Worm (Caenorhabditis elegans) whole organism, L4 larva: Measurements from ENCODE around the gene spp-20.

Source experiments
- D1046.2 ChIP-seq: fragments of 200-800 bp; sonication (Bioruptor generic); IDR thresholded peaks from 2 replicates; pipeline ENCODE4 v1.3.6; 2022; ENCODE audit warnings: missing genetic modification characterization, missing compliant biosample characterization
- F49E8.2 ChIP-seq: sonication (generic microtip); optimal IDR thresholded peaks from 2 replicates; lab custom pipeline; 2016; ENCODE audit warnings: missing compliant biosample characterization, mild to moderate bottlenecking, missing genetic modification characterization, borderline replicate concordance
- R02D3.7 ChIP-seq: fragments of 150-350 bp; sonication (generic microtip); optimal IDR thresholded peaks from 3 replicates; lab custom pipeline; 2014; ENCODE audit warnings: missing biosample characterization, missing genetic modification characterization
- T20F7.1 ChIP-seq: fragments of 200-800 bp; sonication (Bioruptor generic); optimal IDR thresholded peaks from 2 replicates; lab custom pipeline; 2018; ENCODE audit warnings: mild to moderate bottlenecking, missing genetic modification characterization, missing compliant biosample characterization
- T26A8.4 ChIP-seq: fragments of 200-800 bp; sonication (Bioruptor generic); IDR thresholded peaks from 2 replicates; pipeline ENCODE4 v1.3.6; 2022; ENCODE audit warnings: missing genetic modification characterization, missing compliant biosample characterization
- Y105C5A.15 ChIP-seq: fragments of 200-800 bp; sonication (Bioruptor generic); IDR thresholded peaks from 2 replicates; pipeline ENCODE4 v1.3.6; 2022; ENCODE audit warnings: missing genetic modification characterization, missing compliant biosample characterization
- ZK546.5 ChIP-seq, 2 experiments: sonication (generic microtip); optimal IDR thresholded peaks; 2 replicates each; lab custom pipeline; 2017; ENCODE audit warnings: missing biosample characterization in 2 of 2, missing genetic modification characterization in 2 of 2
- aly-2 ChIP-seq: sonication (generic microtip); optimal IDR thresholded peaks from 2 replicates; lab custom pipeline; 2018; ENCODE audit warnings: missing biosample characterization, missing genetic modification characterization
- ama-1 ChIP-seq: fragments of 150-350 bp; optimal IDR thresholded peaks from 2 replicates; lab custom pipeline; 2014; ENCODE audit warnings: inconsistent platforms, mixed read lengths
- arid-1 ChIP-seq: fragments of 200-800 bp; sonication (Bioruptor generic); conservative IDR thresholded peaks from 2 replicates; pipeline ENCODE4 v1.3.6; 2022; ENCODE audit warnings: missing genetic modification reagents, missing genetic modification characterization, missing compliant biosample characterization
- attf-4 ChIP-seq: sonication (generic microtip); optimal IDR thresholded peaks from 3 replicates; lab custom pipeline; 2017; ENCODE audit warnings: missing biosample characterization, missing genetic modification characterization
- ceh-28 ChIP-seq: fragments of 150-350 bp; optimal IDR thresholded peaks from 2 replicates; lab custom pipeline; 2014; ENCODE audit warnings: missing biosample characterization, missing genetic modification reagents, missing genetic modification characterization
- ceh-32 ChIP-seq: sonication (generic microtip); optimal IDR thresholded peaks from 2 replicates; lab custom pipeline; 2016; ENCODE audit warnings: mild to moderate bottlenecking, missing genetic modification characterization, missing compliant biosample characterization; ENCODE audit not compliant: poor library complexity
- ceh-44 ChIP-seq: fragments of 200-800 bp; sonication (Bioruptor generic); IDR thresholded peaks from 2 replicates; pipeline ENCODE4 v1.3.6; 2022; ENCODE audit warnings: missing genetic modification reagents, missing genetic modification characterization, missing compliant biosample characterization
- ceh-82 ChIP-seq: sonication (generic microtip); optimal IDR thresholded peaks from 2 replicates; lab custom pipeline; 2017; ENCODE audit warnings: missing biosample characterization, missing genetic modification characterization
- ces-1 ChIP-seq: fragments of 150-350 bp; sonication (generic microtip); optimal IDR thresholded peaks from 4 replicates; lab custom pipeline; 2014; ENCODE audit warnings: missing biosample characterization, missing genetic modification reagents, missing genetic modification characterization
- daf-12 ChIP-seq: fragments of 150-350 bp; optimal IDR thresholded peaks from 2 replicates; lab custom pipeline; 2014; ENCODE audit warnings: missing biosample characterization, missing genetic modification reagents, missing genetic modification characterization
- daf-19 ChIP-seq: fragments of 200-800 bp; sonication (Bioruptor generic); conservative IDR thresholded peaks from 2 replicates; pipeline ENCODE4 v1.3.6; 2022; ENCODE audit warnings: missing genetic modification characterization, missing compliant biosample characterization
- dmd-8 ChIP-seq: fragments of 200-800 bp; sonication (Bioruptor generic); IDR thresholded peaks from 2 replicates; pipeline ENCODE4 v1.3.6; 2022; ENCODE audit warnings: missing genetic modification characterization, missing compliant biosample characterization
- dmd-9 ChIP-seq: fragments of 200-800 bp; sonication (Bioruptor generic); IDR thresholded peaks from 2 replicates; pipeline ENCODE4 v1.3.6; 2022; ENCODE audit warnings: missing genetic modification reagents, missing genetic modification characterization, missing compliant biosample characterization
- dpl-1 ChIP-seq: fragments of 150-350 bp; optimal IDR thresholded peaks from 2 replicates; lab custom pipeline; 2014; ENCODE audit warnings: missing biosample characterization, missing genetic modification reagents, missing genetic modification characterization
- duxl-1 ChIP-seq: sonication (generic microtip); optimal IDR thresholded peaks from 2 replicates; lab custom pipeline; 2016; ENCODE audit warnings: mild to moderate bottlenecking, missing genetic modification characterization, moderate library complexity, missing compliant biosample characterization; ENCODE audit not compliant: poor library complexity
- egl-27 ChIP-seq: sonication (generic microtip); optimal IDR thresholded peaks from 3 replicates; lab custom pipeline; 2017; ENCODE audit warnings: missing biosample characterization, missing genetic modification reagents, missing genetic modification characterization
- fos-1 ChIP-seq: fragments of 150-350 bp; optimal IDR thresholded peaks from 2 replicates; lab custom pipeline; 2014; ENCODE audit warnings: missing biosample characterization, missing genetic modification characterization
- lim-7 ChIP-seq: fragments of 200-800 bp; sonication (Bioruptor generic); IDR thresholded peaks from 2 replicates; pipeline ENCODE4 v1.3.6; 2022; ENCODE audit warnings: missing genetic modification characterization, missing compliant biosample characterization
- lin-1 ChIP-seq: fragments of 200-800 bp; sonication (Bioruptor generic); IDR thresholded peaks from 2 replicates; pipeline ENCODE4 v1.3.6; 2022; ENCODE audit warnings: missing genetic modification reagents, missing genetic modification characterization, missing compliant biosample characterization
- lin-13 ChIP-seq: fragments of 150-350 bp; optimal IDR thresholded peaks from 2 replicates; lab custom pipeline; 2014; ENCODE audit warnings: missing biosample characterization, missing genetic modification reagents, missing genetic modification characterization
- lin-15B ChIP-seq: fragments of 150-350 bp; sonication (generic microtip); optimal IDR thresholded peaks from 3 replicates; lab custom pipeline; 2014; ENCODE audit warnings: missing biosample characterization, missing genetic modification characterization
- lin-39 ChIP-seq: fragments of 150-350 bp; optimal IDR thresholded peaks from 2 replicates; lab custom pipeline; 2014; ENCODE audit warnings: missing biosample characterization, missing genetic modification reagents, missing genetic modification characterization
- lir-3 ChIP-seq: sonication (generic microtip); optimal IDR thresholded peaks from 2 replicates; lab custom pipeline; 2016; ENCODE audit warnings: mild to moderate bottlenecking, missing genetic modification characterization, missing compliant biosample characterization
- lsy-2 ChIP-seq, 2 experiments: fragments of 150-350 bp in 1 of 2; sonication (generic microtip) in 1 of 2; optimal IDR thresholded peaks; 2 replicates each; lab custom pipeline; 2014 to 2017; ENCODE audit warnings: missing biosample characterization in 2 of 2, missing genetic modification characterization in 2 of 2
- mdl-1 ChIP-seq, 2 experiments: fragments of 150-350 bp in 1 of 2; sonication (generic microtip) in 1 of 2; optimal IDR thresholded peaks; 2 replicates each; lab custom pipeline; 2014 to 2017; ENCODE audit warnings: missing biosample characterization in 2 of 2, missing genetic modification characterization in 2 of 2
- mes-2 ChIP-seq: sonication (generic microtip); optimal IDR thresholded peaks from 2 replicates; lab custom pipeline; 2016; ENCODE audit warnings: missing genotype, mild to moderate bottlenecking, missing genetic modification characterization, missing compliant biosample characterization; ENCODE audit not compliant: poor library complexity, severe bottlenecking
- mxl-2 ChIP-seq: fragments of 200-800 bp; sonication (Bioruptor generic); conservative IDR thresholded peaks from 2 replicates; pipeline ENCODE4 v1.3.6; 2022; ENCODE audit warnings: missing genetic modification reagents, missing genetic modification characterization, missing compliant biosample characterization
- nhr-10 ChIP-seq: fragments of 150-350 bp; optimal IDR thresholded peaks from 2 replicates; lab custom pipeline; 2014; ENCODE audit warnings: missing biosample characterization, missing genetic modification characterization
- nhr-102 ChIP-seq: sonication (generic microtip); optimal IDR thresholded peaks from 2 replicates; lab custom pipeline; 2016; ENCODE audit warnings: mild to moderate bottlenecking, missing genetic modification characterization, moderate library complexity, missing compliant biosample characterization
- nhr-111 ChIP-seq: fragments of 200-800 bp; sonication (Bioruptor generic); optimal IDR thresholded peaks from 2 replicates; lab custom pipeline; 2018; ENCODE audit warnings: mild to moderate bottlenecking, missing genetic modification characterization, missing compliant biosample characterization
- nhr-42 ChIP-seq: fragments of 200-800 bp; sonication (Bioruptor generic); IDR thresholded peaks from 2 replicates; pipeline ENCODE4 v1.3.6; 2022; ENCODE audit warnings: missing genetic modification characterization, missing compliant biosample characterization
- nhr-48 ChIP-seq: sonication (generic microtip); optimal IDR thresholded peaks from 2 replicates; lab custom pipeline; 2016; ENCODE audit warnings: mild to moderate bottlenecking, missing genetic modification characterization, missing compliant biosample characterization
- pha-4 ChIP-seq, 2 experiments: fragments of 150-350 bp in 1 of 2; fragments of 200-800 bp in 1 of 2; sonication (Bioruptor generic) in 1 of 2; IDR thresholded peaks in 1 of 2; optimal IDR thresholded peaks in 1 of 2; 2 replicates each; pipeline versions ENCODE4 v1.3.6 to Lab custom; 2014 to 2022; ENCODE audit warnings: missing genetic modification characterization in 2 of 2, missing genetic modification reagents in 2 of 2, missing biosample characterization in 1 of 2, missing compliant biosample characterization in 1 of 2
- php-3 ChIP-seq: fragments of 200-800 bp; sonication (Bioruptor generic); IDR thresholded peaks from 2 replicates; pipeline ENCODE4 v1.3.6; 2022; ENCODE audit warnings: missing genetic modification reagents, missing genetic modification characterization, missing compliant biosample characterization
- saeg-2 ChIP-seq: fragments of 200-800 bp; sonication (Bioruptor generic); IDR thresholded peaks from 2 replicates; pipeline ENCODE4 v1.3.6; 2022; ENCODE audit warnings: missing genetic modification reagents, missing genetic modification characterization, missing compliant biosample characterization
- sdz-12 ChIP-seq: fragments of 200-800 bp; sonication (Bioruptor generic); optimal IDR thresholded peaks from 2 replicates; lab custom pipeline; 2018; ENCODE audit warnings: mild to moderate bottlenecking, missing genetic modification characterization, missing compliant biosample characterization
- tra-1 ChIP-seq: fragments of 200-800 bp; sonication (Bioruptor generic); IDR thresholded peaks from 2 replicates; pipeline ENCODE4 v1.3.6; 2022; ENCODE audit warnings: missing genetic modification reagents, missing genetic modification characterization, missing compliant biosample characterization
- unc-130 ChIP-seq: sonication (generic microtip); optimal IDR thresholded peaks from 2 replicates; lab custom pipeline; 2016; ENCODE audit warnings: missing genetic modification reagents, missing genetic modification characterization, missing compliant biosample characterization
- unc-39 ChIP-seq: sonication (generic microtip); optimal IDR thresholded peaks from 2 replicates; lab custom pipeline; 2017; ENCODE audit warnings: missing biosample characterization, missing genetic modification characterization
- zag-1 ChIP-seq: fragments of 150-350 bp; optimal IDR thresholded peaks from 2 replicates; lab custom pipeline; 2014; ENCODE audit warnings: missing biosample characterization, missing genetic modification characterization
- zfp-2 ChIP-seq: sonication (generic microtip); optimal IDR thresholded peaks from 2 replicates; lab custom pipeline; 2016; ENCODE audit warnings: mild to moderate bottlenecking, missing genetic modification characterization, missing compliant biosample characterization
- zip-11 ChIP-seq: fragments of 200-800 bp; sonication (Bioruptor generic); IDR thresholded peaks from 2 replicates; pipeline ENCODE4 v1.3.6; 2022; ENCODE audit warnings: missing genetic modification characterization, missing compliant biosample characterization
- zip-2 ChIP-seq: fragments of 150-350 bp; optimal IDR thresholded peaks from 2 replicates; lab custom pipeline; 2014; ENCODE audit warnings: missing biosample characterization, missing genetic modification characterization

spp-20 gene

DNA sequence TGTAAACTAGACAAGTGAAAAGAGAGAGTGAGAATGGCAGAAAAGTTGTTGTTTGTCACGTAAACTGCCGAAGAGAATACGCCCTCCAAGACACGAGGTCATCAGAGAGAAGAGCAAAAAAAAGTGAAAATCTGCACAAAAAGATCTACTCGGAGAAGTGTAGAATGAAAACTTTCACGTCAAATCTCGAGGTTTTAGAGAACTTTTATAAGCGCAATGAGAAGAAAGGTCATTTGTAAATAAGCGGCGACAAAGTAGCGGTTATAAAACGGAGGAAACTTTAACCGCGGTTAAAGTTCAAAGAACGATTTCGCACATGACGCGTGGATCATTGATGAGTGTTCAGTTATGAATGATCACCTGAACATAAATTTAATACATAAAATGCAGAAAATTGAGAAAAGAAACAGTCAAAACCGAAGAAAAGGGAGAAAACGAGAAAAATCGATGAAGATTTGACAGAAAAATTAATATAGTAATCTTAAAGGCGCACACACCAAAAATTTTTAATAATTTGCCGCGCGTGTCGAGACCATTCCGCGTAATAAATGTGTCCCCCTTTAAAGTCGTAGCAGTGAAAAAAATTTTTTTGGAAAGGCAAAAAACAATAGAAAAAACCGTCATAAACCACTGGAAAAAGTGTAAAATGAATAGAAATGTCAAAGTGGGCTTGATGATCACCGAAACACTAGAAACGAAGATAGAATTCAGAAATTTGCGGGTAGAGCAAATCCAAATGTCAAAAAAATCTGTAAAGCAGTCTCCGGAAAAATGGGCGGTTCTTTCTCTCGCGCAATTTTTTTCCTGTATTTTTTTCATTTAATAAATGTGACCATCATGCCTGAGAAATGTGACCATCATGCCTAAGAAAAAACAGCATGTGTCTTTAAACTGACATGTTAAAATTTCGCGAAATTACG is 40.4 kb downstream of the spp-20 start (continued):
- no peak for TF ChIP-seq lin-1 (GFP tag; lab: Robert Waterston, UW)
- TF ChIP-seq ces-1 (GFP tag; lab: Kevin White, UChicago): no peak
- TF ChIP-seq attf-4 (tag; lab: Kevin White, UChicago): no peak
- TF ChIP-seq lin-13 (GFP tag; lab: Kevin White, UChicago): peak; percentile 8
- no peak for TF ChIP-seq R02D3.7 (tag; lab: Kevin White, UChicago)
- no peak for TF ChIP-seq nhr-102
- TF ChIP-seq daf-19 (GFP tag; lab: Robert Waterston, UW): no peak
- TF ChIP-seq T20F7.1: no peak
- no peak for TF ChIP-seq aly-2
- no peak for TF ChIP-seq T26A8.4 (GFP tag; lab: Robert Waterston, UW)
- no peak for TF ChIP-seq lir-3 (tag; lab: Kevin White, UChicago)
- no peak for TF ChIP-seq sdz-12 (GFP tag; lab: Kevin White, UChicago)
- no peak for TF ChIP-seq unc-130
- no peak for TF ChIP-seq lin-15B (tag; lab: Kevin White, UChicago)
- no peak for TF ChIP-seq zag-1
- TF ChIP-seq mxl-2 (GFP tag; lab: Robert Waterston, UW): no peak
- no peak for TF ChIP-seq nhr-10 (tag; lab: Kevin White, UChicago)
- TF ChIP-seq lin-39 (tag; lab: Kevin White, UChicago): no peak
- no peak for TF ChIP-seq nhr-42
- no peak for TF ChIP-seq duxl-1 (tag; lab: Kevin White, UChicago)
- no peak for TF ChIP-seq zip-2 (tag; lab: Kevin White, UChicago)
- peak in 1 of 2 experiments; percentile 63 for TF ChIP-seq mdl-1 (tag; optimal IDR thresholded peaks at IDR 0.05; lab: Kevin White, UChicago)
- no peak for TF ChIP-seq dmd-8 (GFP tag; lab: Robert Waterston, UW)
- no peak for TF ChIP-seq egl-27 (tag; lab: Kevin White, UChicago)
- no peak for TF ChIP-seq D1046.2
- TF ChIP-seq ceh-82 (tag; lab: Kevin White, UChicago): no peak
- TF ChIP-seq daf-12 (tag; lab: Kevin White, UChicago): no peak
- TF ChIP-seq fos-1 (tag; lab: Kevin White, UChicago): no peak
- no peak for TF ChIP-seq zip-11 (GFP tag; lab: Robert Waterston, UW)
- peak; percentile 88 for TF ChIP-seq ama-1 (lab: Kevin White, UChicago)
- TF ChIP-seq mes-2 (tag; lab: Kevin White, UChicago): no peak
- no peak for TF ChIP-seq nhr-111 (GFP tag; lab: Kevin White, UChicago)
- no peak for TF ChIP-seq ceh-32 (tag; lab: Kevin White, UChicago)
- TF ChIP-seq tra-1 (GFP tag; lab: Robert Waterston, UW): no peak
- no peak for TF ChIP-seq zfp-2 (tag; lab: Kevin White, UChicago)
- no peak for TF ChIP-seq saeg-2 (GFP tag; lab: Robert Waterston, UW)
- TF ChIP-seq Y105C5A.15 (GFP tag; lab: Robert Waterston, UW): no peak
- no peak for TF ChIP-seq lim-7 (GFP tag; lab: Robert Waterston, UW)
- TF ChIP-seq ceh-28 (tag; lab: Kevin White, UChicago): no peak
- TF ChIP-seq dmd-9 (GFP tag; lab: Robert Waterston, UW): no peak
- no peak for TF ChIP-seq unc-39
- TF ChIP-seq F49E8.2 (tag; lab: Kevin White, UChicago): no peak
- peak in 1 of 2 experiments; percentile 68 for TF ChIP-seq lsy-2 (tag; optimal IDR thresholded peaks at IDR 0.05; lab: Kevin White, UChicago)
- no peak for TF ChIP-seq arid-1 (GFP tag; lab: Robert Waterston, UW)
- TF ChIP-seq ZK546.5 (tag; optimal IDR thresholded peaks at IDR 0.05; lab: Kevin White, UChicago): no peak
- TF ChIP-seq nhr-48 (tag; lab: Kevin White, UChicago): peak; percentile 35
- no peak for TF ChIP-seq ceh-44 (GFP tag; lab: Robert Waterston, UW)
- no peak for TF ChIP-seq pha-4 (GFP tag; IDR thresholded peaks at IDR 0.05; lab: Robert Waterston, UW)
- TF ChIP-seq pha-4 (tag; optimal IDR thresholded peaks at IDR 0.05; lab: Kevin White, UChicago): no peak
- TF ChIP-seq dpl-1 (GFP tag; lab: Kevin White, UChicago): no peak
- TF ChIP-seq php-3 (GFP tag; lab: Robert Waterston, UW): 0 out of 2 replicates have a peak, but pooled peaks have one; percentile 18
